Worm (Caenorhabditis elegans) whole organism, young adult: Measurements from ENCODE around the gene his-40.

Experiments used
- F39B2.1 ChIP-seq: fragments of 200-800 bp; sonication (Bioruptor generic); IDR thresholded peaks from 2 replicates; pipeline ENCODE4 v1.3.6; 2022; ENCODE audit warnings: missing genetic modification reagents, missing genetic modification characterization, missing compliant biosample characterization
- K11D2.4 ChIP-seq: fragments of 200-800 bp; sonication (Bioruptor generic); IDR thresholded peaks from 2 replicates; pipeline ENCODE4 v1.3.6; 2022; ENCODE audit warnings: missing genetic modification reagents, missing genetic modification characterization, missing compliant biosample characterization
- Y79H2A.3 ChIP-seq: fragments of 200-800 bp; sonication (Bioruptor generic); conservative IDR thresholded peaks from 2 replicates; pipeline ENCODE4 v1.3.6; 2022; ENCODE audit warnings: missing genetic modification reagents, missing genetic modification characterization, missing compliant biosample characterization
- ama-1 ChIP-seq, 3 experiments: fragments of 150-350 bp in 1 of 3; sonication (generic microtip) in 2 of 3; optimal IDR thresholded peaks; 2 replicates each; lab custom pipeline; 2014 to 2018; ENCODE audit warnings: missing biosample characterization in 2 of 3, missing genetic modification characterization in 2 of 3, missing genetic modification reagents in 2 of 3
- aptf-2 ChIP-seq: fragments of 200-800 bp; sonication (Bioruptor generic); conservative IDR thresholded peaks from 2 replicates; pipeline ENCODE4 v1.3.6; 2022; ENCODE audit warnings: missing genetic modification reagents, missing genetic modification characterization, missing compliant biosample characterization
- atf-7 ChIP-seq: sonication (generic microtip); optimal IDR thresholded peaks from 2 replicates; lab custom pipeline; 2017; ENCODE audit warnings: mild to moderate bottlenecking, missing genetic modification characterization, missing compliant biosample characterization
- ceh-91 ChIP-seq: fragments of 200-800 bp; sonication (Bioruptor generic); IDR thresholded peaks from 2 replicates; pipeline ENCODE4 v1.3.6; 2022; ENCODE audit warnings: missing genetic modification reagents, missing genetic modification characterization, missing compliant biosample characterization
- dox-1 ChIP-seq: fragments of 200-800 bp; sonication (Bioruptor generic); IDR thresholded peaks from 2 replicates; pipeline ENCODE4 v1.3.6; 2022; ENCODE audit warnings: missing genetic modification reagents, missing genetic modification characterization, missing compliant biosample characterization
- hrde-1 ChIP-seq: sonication (generic microtip); optimal IDR thresholded peaks from 2 replicates; lab custom pipeline; 2016; ENCODE audit warnings: missing genetic modification characterization, mild to moderate bottlenecking, missing compliant biosample characterization, moderate library complexity, missing genotype, missing genetic modification reagents, borderline replicate concordance
- pha-4 ChIP-seq: fragments of 150-350 bp; sonication (generic microtip); optimal IDR thresholded peaks from 2 replicates; lab custom pipeline; 2014; ENCODE audit warnings: missing biosample characterization, missing genetic modification reagents, missing genetic modification characterization
- unc-62 ChIP-seq: fragments of 150-350 bp; optimal IDR thresholded peaks from 2 replicates; lab custom pipeline; 2014; ENCODE audit warnings: missing biosample characterization, missing genetic modification reagents, missing genetic modification characterization

DNA sequence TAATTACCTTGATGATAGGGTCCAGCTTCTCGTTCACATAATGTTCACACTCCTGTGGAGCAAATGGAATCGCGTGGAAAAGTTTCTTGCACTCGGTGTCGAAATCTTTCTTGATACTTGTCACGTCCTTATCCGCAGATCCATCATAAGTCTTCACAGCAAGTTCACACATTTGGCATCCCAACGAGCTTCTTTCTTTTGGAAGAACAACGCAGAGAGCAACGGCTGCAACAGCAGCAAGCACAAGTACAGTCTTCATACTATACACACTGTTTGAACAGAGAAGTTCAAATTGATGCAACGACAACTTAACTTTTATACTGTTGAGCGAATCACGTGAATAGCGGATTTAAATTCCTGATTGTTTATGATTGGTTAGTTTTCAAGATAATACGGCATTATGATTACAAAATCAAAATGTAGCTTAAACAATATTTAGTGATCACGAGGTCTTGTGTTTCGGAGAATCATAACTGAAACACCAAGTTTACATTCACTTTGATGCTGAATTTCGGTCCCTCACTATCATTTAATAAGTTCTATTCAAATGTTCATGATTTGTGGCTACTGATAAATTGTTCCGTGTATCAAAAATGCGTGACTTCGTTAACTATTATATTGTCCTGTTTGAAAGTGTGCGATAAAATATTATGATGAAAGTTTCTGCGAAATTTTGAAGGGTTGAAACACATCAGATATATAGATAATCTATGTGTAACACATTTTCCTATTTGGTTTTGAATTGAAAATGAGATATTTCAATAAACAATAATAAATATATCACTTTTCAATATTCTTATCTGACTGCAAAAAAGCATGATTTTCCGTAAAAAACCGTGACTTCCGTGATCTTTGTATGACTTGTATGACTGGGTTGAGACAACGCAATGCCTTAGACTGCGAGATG, 6.8 kb downstream of the his-40 start, which contains the start of the genes spp-2 and spp-6:
- TF ChIP-seq ama-1 (optimal IDR thresholded peaks at IDR 0.05; lab: Kevin White, UChicago) = no peak
- no peak for TF ChIP-seq ama-1 (GFP tag; optimal IDR thresholded peaks at IDR 0.05; lab: Kevin White, UChicago)
- no peak for TF ChIP-seq Y79H2A.3
- TF ChIP-seq F39B2.1 (GFP tag; lab: Robert Waterston, UW) = no peak
- TF ChIP-seq aptf-2 (GFP tag; lab: Robert Waterston, UW) = no peak
- TF ChIP-seq ceh-91 (GFP tag; lab: Robert Waterston, UW) = no peak
- TF ChIP-seq K11D2.4 = no peak
- no peak for TF ChIP-seq pha-4 (tag; lab: Kevin White, UChicago)
- TF ChIP-seq hrde-1 (tag; lab: Kevin White, UChicago) = no peak
- peak; percentile 49 for TF ChIP-seq atf-7
- TF ChIP-seq unc-62 = no peak
- no peak for TF ChIP-seq dox-1 (GFP tag; lab: Robert Waterston, UW)
